Fruit fly (Drosophila melanogaster): ENCODE data around the gene Coq8.

Gene Coq8

DNA sequence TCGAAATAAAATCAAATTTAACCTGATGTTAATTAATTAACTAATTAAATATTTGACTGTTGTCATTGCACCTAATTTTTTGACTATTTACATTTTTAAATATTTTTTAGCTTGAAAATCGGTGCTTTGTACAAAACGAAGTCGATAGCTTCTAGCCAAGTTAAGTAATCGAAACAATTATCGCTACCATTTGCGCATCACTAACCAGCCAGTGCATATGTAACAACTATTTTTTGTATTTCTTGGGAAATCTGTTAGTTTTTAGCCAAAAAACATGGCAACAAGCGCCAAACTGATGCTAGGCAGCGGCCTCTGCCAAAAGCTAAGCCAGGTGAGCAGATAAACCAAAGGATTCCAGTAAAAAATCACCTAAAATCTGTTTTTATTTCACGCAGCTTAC is 6.0 kb upstream of the Coq8 start, which contains the start of gene mRpL49:
mRpL49 (plus strand) TSS at position 192 of the 400 bp plus-strand sequence.
- TF ChIP-seq Hr39 (optimal IDR thresholded peaks at IDR 0.05) (no peak), row (GFP tag; IDR thresholded peaks at IDR 0.05) (peak; percentile 46; the same call in 2 of the 3 replicates), klu (GFP tag; IDR thresholded peaks at IDR 0.05) (no peak), Opbp (GFP tag; IDR thresholded peaks at IDR 0.05; ENCODE audit: partially characterized antibody) (peak; percentile 23; the same call in 1 of the 3 replicates), MBD-R2 (GFP tag; IDR thresholded peaks at IDR 0.05) (peak; percentile 53; the same call in 1 of the 2 replicates), ase (GFP tag; IDR thresholded peaks at IDR 0.05) (no peak), Dp (GFP tag; optimal IDR thresholded peaks at IDR 0.05) (peak; percentile 35), tgo (GFP tag; IDR thresholded peaks at IDR 0.05) (no peak), lov (optimal IDR thresholded peaks at IDR 0.05) (no peak), lov (GFP tag; IDR thresholded peaks at IDR 0.05) (no peak), BEAF-32 (GFP tag; optimal IDR thresholded peaks at IDR 0.05) (peak; percentile 48), stwl (tag; optimal IDR thresholded peaks at IDR 0.05) (peak; percentile 15), org-1 (GFP tag; optimal IDR thresholded peaks at IDR 0.05) (no peak), sqz (GFP tag; optimal IDR thresholded peaks at IDR 0.05) (no peak), CG14860 (GFP tag; IDR thresholded peaks at IDR 0.05; ENCODE audit: partially characterized antibody) (peak; percentile 47; the same call in 1 of the 3 replicates), Bgb (GFP tag; IDR thresholded peaks at IDR 0.05; ENCODE audit: partially characterized antibody) (peak; percentile 47; the same call in 1 of the 2 replicates), Dll (GFP tag; IDR thresholded peaks at IDR 0.05; ENCODE audit: partially characterized antibody) (peak; percentile 21; the same call in 1 of the 4 replicates), vvl (GFP tag; IDR thresholded peaks at IDR 0.05) (no peak), amos (GFP tag; IDR thresholded peaks at IDR 0.05; ENCODE audit: partially characterized antibody) (peak; percentile 39; the same call in 1 of the 2 replicates), CG10267 (tag; optimal IDR thresholded peaks at IDR 0.05) (peak; percentile 17), CG7963 (GFP tag; IDR thresholded peaks at IDR 0.05; ENCODE audit: partially characterized antibody) (0 out of 3 replicates have a peak, but pooled peaks have one; percentile 6), unpg (GFP tag; optimal IDR thresholded peaks at IDR 0.05) (no peak), CG11247 (GFP tag; IDR thresholded peaks at IDR 0.05) (no peak), Sry-δ (GFP tag; optimal IDR thresholded peaks at IDR 0.05) (peak; percentile 37), Pdp1 (GFP tag; optimal IDR thresholded peaks at IDR 0.05) (peak in 1 of 2 experiments; percentile 63), bbx (GFP tag; IDR thresholded peaks at IDR 0.05; ENCODE audit: partially characterized antibody) (peak; percentile 59), scrt (GFP tag; optimal IDR thresholded peaks at IDR 0.05) (no peak), CG1603 (tag; optimal IDR thresholded peaks at IDR 0.05) (peak; percentile 1), CG12299 (tag; optimal IDR thresholded peaks at IDR 0.05) (no peak), Vsx1 (GFP tag; optimal IDR thresholded peaks at IDR 0.05) (no peak), CG8290 (GFP tag; optimal IDR thresholded peaks at IDR 0.05) (no peak), CG8290 (tag; optimal IDR thresholded peaks at IDR 0.05) (peak in 1 of 2 experiments; percentile 23), ato (GFP tag; IDR thresholded peaks at IDR 0.05; ENCODE audit: partially characterized antibody) (0 out of 2 replicates have a peak, but pooled peaks have one; percentile 13), HmgD (GFP tag; optimal IDR thresholded peaks at IDR 0.05) (no peak), CG2712 (tag; optimal IDR thresholded peaks at IDR 0.05) (no peak), Six4 (GFP tag; optimal IDR thresholded peaks at IDR 0.05) (no peak), Dref (GFP tag; IDR thresholded peaks at IDR 0.05) (peak; percentile 71), Sry-β (GFP tag; optimal IDR thresholded peaks at IDR 0.05) (peak; percentile 84), CG10431 (GFP tag; optimal IDR thresholded peaks at IDR 0.05) (no peak), Adf1 (GFP tag; IDR thresholded peaks at IDR 0.05) (no peak), CG13287 (GFP tag; IDR thresholded peaks at IDR 0.05; ENCODE audit: partially characterized antibody) (peak; percentile 50), crp (GFP tag; optimal IDR thresholded peaks at IDR 0.05) (peak in 1 of 2 experiments; percentile 53), vnd (GFP tag; IDR thresholded peaks at IDR 0.05; ENCODE audit: partially characterized antibody) (0 out of 3 replicates have a peak, but pooled peaks have one; percentile 28), CG7987 (GFP tag; optimal IDR thresholded peaks at IDR 0.05) (no peak), Scr (GFP tag; IDR thresholded peaks at IDR 0.05; ENCODE audit: partially characterized antibody) (0 out of 2 replicates have a peak, but pooled peaks have one; percentile 27), pzg (GFP tag; optimal IDR thresholded peaks at IDR 0.05) (peak; percentile 34), CG30020 (tag; optimal IDR thresholded peaks at IDR 0.05) (peak; percentile 16), CG8944 (GFP tag; optimal IDR thresholded peaks at IDR 0.05) (no peak), knrl (GFP tag; IDR thresholded peaks at IDR 0.05; ENCODE audit: partially characterized antibody) (0 out of 3 replicates have a peak, but pooled peaks have one; percentile 33)

Data from whole organism, embryonic.